Worm (Caenorhabditis elegans): ENCODE measurements around the gene C06E2.9.

The C06E2.9 gene

DNA sequence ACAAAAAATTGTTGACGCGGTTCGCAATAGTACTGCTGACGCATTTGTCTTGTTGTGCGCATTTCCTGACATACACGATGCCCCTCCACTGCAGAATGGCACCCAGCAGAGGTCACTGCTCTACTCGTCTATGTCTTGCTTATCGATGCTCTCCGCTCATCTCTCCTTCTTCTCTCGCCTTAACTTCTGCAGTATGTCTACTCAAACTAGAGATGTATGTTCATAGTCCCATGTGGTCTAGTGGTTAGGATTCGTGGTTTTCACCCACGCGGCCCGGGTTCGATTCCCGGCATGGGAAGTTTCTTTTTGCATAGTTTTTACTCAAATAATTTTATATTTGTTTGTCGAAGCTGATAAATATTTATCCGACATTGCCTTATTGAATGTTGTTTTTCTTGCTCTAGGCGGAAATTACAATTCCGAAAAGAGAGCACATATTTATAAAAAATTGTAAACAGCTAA lies 25.1 kb upstream of the C06E2.9 start, which contains the start of gene C28G1.2 (continued):
- TF ChIP-seq set-16 (GFP tag; IDR thresholded peaks at IDR 0.05) (peak; percentile 64), daf-16 (GFP tag; optimal IDR thresholded peaks at IDR 0.05) (peak; percentile 85 to 95), daf-16 (tag; optimal IDR thresholded peaks at IDR 0.05) (peak; percentile 81), hlh-11 (tag; optimal IDR thresholded peaks at IDR 0.05) (peak; percentile 88), lin-15B (tag; optimal IDR thresholded peaks at IDR 0.05) (no peak), nhr-10 (tag; optimal IDR thresholded peaks at IDR 0.05) (peak; percentile 18), unc-62 (GFP tag; optimal IDR thresholded peaks at IDR 0.05 in 1 of 2) (peak in 1 of 2 experiments; percentile 98), unc-62 (tag; optimal IDR thresholded peaks at IDR 0.05) (no peak), egl-43 (GFP tag; IDR thresholded peaks at IDR 0.05) (peak; percentile 99), daf-8 (GFP tag; IDR thresholded peaks at IDR 0.05) (peak; percentile 71; the same call in 1 of the 2 replicates), aha-1 (tag) (peak; percentile 99), nhr-28 (tag; optimal IDR thresholded peaks at IDR 0.05) (peak; percentile 72), F26F4.8 (GFP tag; conservative IDR thresholded peaks at IDR 0.05) (peak; percentile 95), lir-3 (tag; optimal IDR thresholded peaks at IDR 0.05) (peak; percentile 88), dmd-6 (GFP tag; IDR thresholded peaks at IDR 0.05) (peak; percentile 88), dve-1 (tag; optimal IDR thresholded peaks at IDR 0.05; ENCODE audit: insufficient read depth) (peak; percentile 95), aly-2 (tag; optimal IDR thresholded peaks at IDR 0.05) (no peak), ceh-28 (tag; optimal IDR thresholded peaks at IDR 0.05) (peak; percentile 25), madf-5 (GFP tag; IDR thresholded peaks at IDR 0.05) (peak; percentile 91 to 98), lin-29 (GFP tag; IDR thresholded peaks at IDR 0.05) (peak; percentile 86), arid-1 (GFP tag; conservative IDR thresholded peaks at IDR 0.05) (peak; percentile 95), mdl-1 (tag; optimal IDR thresholded peaks at IDR 0.05) (peak; percentile 77 to 84), skn-1 (tag; optimal IDR thresholded peaks at IDR 0.05) (no peak), Y105C5A.15 (GFP tag; IDR thresholded peaks at IDR 0.05) (peak; percentile 89), daf-19 (GFP tag; conservative IDR thresholded peaks at IDR 0.05) (peak; percentile 96), tag-97 (GFP tag; IDR thresholded peaks at IDR 0.05) (no peak)

DNA sequence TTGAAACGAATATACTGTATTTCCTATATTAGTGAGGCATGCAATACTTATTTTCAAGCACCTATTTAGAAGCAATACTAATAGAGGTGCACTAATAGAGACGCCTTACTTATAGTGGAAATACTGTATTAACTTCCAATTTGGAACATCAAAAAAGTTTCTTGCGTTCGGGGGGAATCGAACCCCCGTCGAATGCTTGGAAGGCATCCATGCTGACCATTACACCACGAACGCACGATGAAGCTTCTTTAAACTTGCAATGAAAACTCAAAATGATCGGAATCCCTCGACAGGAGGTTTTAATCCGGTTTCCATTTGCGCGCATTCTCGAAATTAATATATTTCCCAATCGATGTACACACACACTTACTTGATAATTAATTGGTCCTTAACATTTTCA lies 22.9 kb upstream of the C06E2.9 start:
- 0 out of 2 replicates have a peak, but pooled peaks have one; percentile 68 for TF ChIP-seq Y105C5A.15 (GFP tag; IDR thresholded peaks at IDR 0.05)
- no peak for TF ChIP-seq F49E8.2 (tag; optimal IDR thresholded peaks at IDR 0.05; ENCODE audit: borderline replicate concordance)
- peak; percentile 10 for TF ChIP-seq lin-13 (GFP tag; optimal IDR thresholded peaks at IDR 0.05)
- 0 out of 2 replicates have a peak, but pooled peaks have one; percentile 57 for TF ChIP-seq dmd-8 (GFP tag; IDR thresholded peaks at IDR 0.05)
- no peak for TF ChIP-seq mdl-1 (tag; optimal IDR thresholded peaks at IDR 0.05)
- peak; percentile 79; the same call in 1 of the 2 replicates for TF ChIP-seq pha-4 (GFP tag; IDR thresholded peaks at IDR 0.05)
- no peak for TF ChIP-seq pha-4 (tag; optimal IDR thresholded peaks at IDR 0.05)
- TF ChIP-seq nhr-28 (tag; optimal IDR thresholded peaks at IDR 0.05): no peak
- TF ChIP-seq madf-5 (GFP tag; IDR thresholded peaks at IDR 0.05): no peak
- TF ChIP-seq F10B5.3 (tag; optimal IDR thresholded peaks at IDR 0.05): no peak
- no peak for TF ChIP-seq nhr-10 (tag; optimal IDR thresholded peaks at IDR 0.05)
- TF ChIP-seq nhr-48 (tag; optimal IDR thresholded peaks at IDR 0.05): peak; percentile 4
- TF ChIP-seq lim-7 (GFP tag; IDR thresholded peaks at IDR 0.05): peak; percentile 91
- no peak for TF ChIP-seq ztf-11 (tag; optimal IDR thresholded peaks at IDR 0.05)
- TF ChIP-seq T26A8.4 (GFP tag; IDR thresholded peaks at IDR 0.05): peak; percentile 54; the same call in 1 of the 2 replicates
- no peak for TF ChIP-seq F26F4.8 (GFP tag; conservative IDR thresholded peaks at IDR 0.05)
- peak; percentile 86 for TF ChIP-seq egl-43 (GFP tag; IDR thresholded peaks at IDR 0.05)
- no peak for TF ChIP-seq zfp-3 (GFP tag; conservative IDR thresholded peaks at IDR 0.05)
- peak; percentile 3 for TF ChIP-seq mxl-3 (GFP tag; optimal IDR thresholded peaks at IDR 0.05)
- TF ChIP-seq dmd-6 (GFP tag; IDR thresholded peaks at IDR 0.05): no peak; the same call in 1 of the 2 replicates
- TF ChIP-seq F44E2.7 (GFP tag; IDR thresholded peaks at IDR 0.05): no peak
- no peak for TF ChIP-seq spr-3 (GFP tag; optimal IDR thresholded peaks at IDR 0.05)
- peak; percentile 12 for TF ChIP-seq zip-2 (tag; optimal IDR thresholded peaks at IDR 0.05)
- TF ChIP-seq vab-7 (GFP tag; IDR thresholded peaks at IDR 0.05): peak; percentile 70; the same call in 1 of the 2 replicates
- no peak for TF ChIP-seq ZK337.2 (GFP tag; IDR thresholded peaks at IDR 0.05)
- TF ChIP-seq hlh-30 (tag; optimal IDR thresholded peaks at IDR 0.05; ENCODE audit: insufficient read depth): peak; percentile 15
- TF ChIP-seq jun-1 (tag; optimal IDR thresholded peaks at IDR 0.05): no peak
- no peak for TF ChIP-seq pqm-1 (tag; optimal IDR thresholded peaks at IDR 0.05)
- no peak for TF ChIP-seq mep-1 (tag; optimal IDR thresholded peaks at IDR 0.05)
- peak; percentile 66; the same call in 1 of the 2 replicates for TF ChIP-seq lin-38 (GFP tag; IDR thresholded peaks at IDR 0.05)
- TF ChIP-seq dpl-1 (GFP tag; optimal IDR thresholded peaks at IDR 0.05): peak; percentile 10
- no peak for TF ChIP-seq lin-15B (tag; optimal IDR thresholded peaks at IDR 0.05)
- TF ChIP-seq Y5F2A.4 (GFP tag; optimal IDR thresholded peaks at IDR 0.05): no peak
